Fruit fly (Drosophila melanogaster) whole organism, prepupa: Measurements from ENCODE around the gene Mon1.

Experiments used
- CG1621 ChIP-seq: fragments of 200-800 bp; sonication (Bioruptor generic); optimal IDR thresholded peaks from 3 replicates; lab custom pipeline; 2018; ENCODE audit warnings: missing biosample characterization, mild to moderate bottlenecking, missing genetic modification characterization
- CG6163 ChIP-seq: fragments of 200-800 bp; sonication (Bioruptor generic); IDR thresholded peaks from 3 replicates; pipeline ENCODE4 v1.3.6; 2022; ENCODE audit warnings: missing biosample characterization, missing genetic modification characterization
- CG8119 ChIP-seq: fragments of 200-800 bp; sonication (Bioruptor generic); IDR thresholded peaks from 3 replicates; pipeline ENCODE4 v1.3.6; 2022; ENCODE audit warnings: missing biosample characterization, missing genetic modification characterization
- Lpt ChIP-seq: fragments of 200-800 bp; sonication (Bioruptor generic); optimal IDR thresholded peaks from 3 replicates; lab custom pipeline; 2016; ENCODE audit warnings: missing biosample characterization, missing genetic modification characterization
- OdsH ChIP-seq: fragments of 200-800 bp; sonication (Bioruptor generic); optimal IDR thresholded peaks from 3 replicates; lab custom pipeline; 2016; ENCODE audit warnings: missing biosample characterization, missing genetic modification characterization
- Sox14 ChIP-seq: fragments of 200-800 bp; sonication (Bioruptor generic); optimal IDR thresholded peaks from 3 replicates; lab custom pipeline; 2016; ENCODE audit warnings: missing biosample characterization, missing genetic modification characterization
- achi ChIP-seq: fragments of 200-800 bp; sonication (Bioruptor generic); optimal IDR thresholded peaks from 3 replicates; lab custom pipeline; 2016; ENCODE audit warnings: missing biosample characterization, missing genetic modification characterization
- cyc ChIP-seq: fragments of 200-800 bp; sonication (Bioruptor generic); optimal IDR thresholded peaks from 3 replicates; lab custom pipeline; 2016; ENCODE audit warnings: missing biosample characterization, missing genetic modification characterization
- net ChIP-seq: fragments of 200-800 bp; sonication (Bioruptor generic); optimal IDR thresholded peaks from 3 replicates; lab custom pipeline; 2016; ENCODE audit warnings: missing biosample characterization, missing genetic modification characterization
- svp ChIP-seq: fragments of 200-800 bp; sonication (Bioruptor generic); peaks from one replicate; lab custom pipeline; 2016; ENCODE audit warnings: missing biosample characterization, missing genetic modification characterization

DNA sequence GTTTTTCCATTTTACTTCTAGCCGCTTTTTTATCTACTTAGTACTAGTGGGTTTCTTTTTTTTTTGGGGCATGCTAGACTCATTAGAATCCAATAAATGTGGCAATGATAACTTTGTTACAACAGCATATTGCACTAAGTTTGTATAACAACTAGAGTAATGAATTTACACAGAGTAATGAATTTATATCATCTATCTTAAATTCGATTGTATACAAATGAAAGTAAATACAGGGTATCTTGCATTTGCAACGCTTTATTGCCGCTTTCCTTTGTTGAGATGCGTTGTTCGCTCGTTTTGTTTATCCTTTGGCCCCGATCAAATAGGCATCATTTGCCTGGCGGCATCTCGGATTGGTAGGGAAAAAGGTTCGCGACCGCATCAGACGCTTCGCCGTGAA lies 4.4 kb downstream of the Mon1 start:
- no peak for TF ChIP-seq Lpt (GFP tag; lab: Kevin White, UChicago)
- no peak for TF ChIP-seq OdsH
- no peak for TF ChIP-seq Sox14 (GFP tag; lab: Kevin White, UChicago)
- TF ChIP-seq CG1621: no peak
- TF ChIP-seq CG6163 (GFP tag; lab: Robert Waterston, UW): no peak
- TF ChIP-seq achi (GFP tag; lab: Kevin White, UChicago): no peak
- no peak for TF ChIP-seq CG8119 (GFP tag; lab: Robert Waterston, UW)
- TF ChIP-seq cyc: no peak
- no peak for TF ChIP-seq net
- TF ChIP-seq svp: no peak
